Worm (Caenorhabditis elegans) whole organism, L4 larva: Measurements from ENCODE around the gene F36H12.4.

Experiments
- Y48G9A.11 ChIP-seq: fragments of 200-800 bp; sonication (Bioruptor generic); IDR thresholded peaks from 2 replicates; pipeline ENCODE4 v1.3.6; 2022; ENCODE audit warnings: missing genetic modification reagents, missing genetic modification characterization, missing compliant biosample characterization
- fos-1 ChIP-seq: fragments of 150-350 bp; optimal IDR thresholded peaks from 2 replicates; lab custom pipeline; 2014; ENCODE audit warnings: missing biosample characterization, missing genetic modification characterization
- lin-13 ChIP-seq: fragments of 150-350 bp; optimal IDR thresholded peaks from 2 replicates; lab custom pipeline; 2014; ENCODE audit warnings: missing biosample characterization, missing genetic modification reagents, missing genetic modification characterization
- madf-9 ChIP-seq: fragments of 200-800 bp; sonication (Bioruptor generic); conservative IDR thresholded peaks from 2 replicates; pipeline ENCODE4 v1.3.6; 2022; ENCODE audit warnings: missing genetic modification reagents, missing genetic modification characterization, missing compliant biosample characterization
- nhr-11 ChIP-seq: fragments of 150-350 bp; optimal IDR thresholded peaks from 2 replicates; lab custom pipeline; 2014; ENCODE audit warnings: missing biosample characterization, missing genetic modification characterization
- nhr-28 ChIP-seq: fragments of 150-350 bp; optimal IDR thresholded peaks from 2 replicates; lab custom pipeline; 2014; ENCODE audit warnings: missing biosample characterization, missing genetic modification characterization
- nhr-77 ChIP-seq: fragments of 150-350 bp; optimal IDR thresholded peaks from 2 replicates; lab custom pipeline; 2014; ENCODE audit warnings: missing biosample characterization, missing genetic modification characterization
- pha-4 ChIP-seq, 2 experiments: fragments of 150-350 bp in 1 of 2; fragments of 200-800 bp in 1 of 2; sonication (Bioruptor generic) in 1 of 2; IDR thresholded peaks in 1 of 2; optimal IDR thresholded peaks in 1 of 2; 2 replicates each; pipeline versions ENCODE4 v1.3.6 to Lab custom; 2014 to 2022; ENCODE audit warnings: missing genetic modification characterization in 2 of 2, missing genetic modification reagents in 2 of 2, missing biosample characterization in 1 of 2, missing compliant biosample characterization in 1 of 2
- skn-1 ChIP-seq: fragments of 150-350 bp; optimal IDR thresholded peaks from 2 replicates; lab custom pipeline; 2014; ENCODE audit warnings: missing biosample characterization, missing genetic modification characterization
- unc-62 ChIP-seq, 3 experiments: fragments of 150-350 bp in 1 of 3; sonication (generic microtip); optimal IDR thresholded peaks in 2 of 3; peaks in 1 of 3; 1 replicate in 1 of 3; 2 replicates in 2 of 3; lab custom pipeline; 2014 to 2017; ENCODE audit warnings: missing biosample characterization in 3 of 3, missing genetic modification characterization in 3 of 3, missing genetic modification reagents in 3 of 3, missing genotype in 1 of 3

DNA sequence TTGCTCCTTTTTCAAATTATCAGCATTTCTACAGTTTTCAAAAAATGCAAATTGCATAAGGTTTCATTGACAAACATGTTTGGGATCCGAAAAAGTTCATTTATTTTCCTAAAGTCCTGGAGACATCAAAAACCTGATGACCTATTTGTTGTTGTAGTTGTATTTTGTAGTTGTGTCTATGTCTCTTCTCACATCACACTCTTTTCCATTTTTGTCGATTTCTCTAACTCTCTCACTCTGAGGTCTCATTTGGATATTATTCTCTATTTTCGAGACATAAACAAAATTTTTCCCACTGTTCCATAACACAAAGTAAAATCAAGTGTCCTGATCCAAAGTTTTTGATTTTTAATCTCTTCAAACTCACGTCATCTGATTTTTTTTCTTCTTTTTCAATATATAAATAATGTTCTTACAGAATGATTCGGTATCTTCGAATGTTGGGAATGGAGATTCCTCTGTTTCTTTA is 50.0 kb downstream of the F36H12.4 start, which contains the start of gene slc-46A:
- TF ChIP-seq unc-62 (GFP tag; optimal IDR thresholded peaks at IDR 0.05 in 1 of 2; lab: Kevin White, UChicago) (no peak), unc-62 (tag; optimal IDR thresholded peaks at IDR 0.05; lab: Kevin White, UChicago) (no peak), Y48G9A.11 (no peak), skn-1 (no peak), fos-1 (tag; lab: Kevin White, UChicago) (no peak), nhr-28 (peak; percentile 86), madf-9 (GFP tag; lab: Robert Waterston, UW) (no peak), pha-4 (GFP tag; IDR thresholded peaks at IDR 0.05; lab: Robert Waterston, UW) (no peak), pha-4 (tag; optimal IDR thresholded peaks at IDR 0.05; lab: Kevin White, UChicago) (no peak), lin-13 (GFP tag; lab: Kevin White, UChicago) (no peak), nhr-77 (tag; lab: Kevin White, UChicago) (no peak), nhr-11 (tag; lab: Kevin White, UChicago) (no peak)
